Fruit fly (Drosophila melanogaster) whole organism, pupa: ENCODE results near the gene Cby.

Experiments
- CG10348 ChIP-seq: fragments of 200-800 bp; sonication (Bioruptor generic); IDR thresholded peaks from 2 replicates; pipeline ENCODE4 v1.3.6; 2022; ENCODE audit warnings: missing biosample characterization, missing genetic modification characterization
- CG12605 ChIP-seq: fragments of 200-800 bp; sonication (Bioruptor generic); IDR thresholded peaks from 2 replicates; pipeline ENCODE4 v1.3.6; 2022; ENCODE audit warnings: missing biosample characterization, missing genetic modification characterization
- CG13204 ChIP-seq: fragments of 200-800 bp; sonication (Bioruptor generic); optimal IDR thresholded peaks from 2 replicates; lab custom pipeline; 2018; ENCODE audit warnings: missing biosample characterization, mild to moderate bottlenecking, missing genetic modification characterization, moderate library complexity
- CG14655 ChIP-seq: fragments of 200-800 bp; sonication (Bioruptor generic); optimal IDR thresholded peaks from 3 replicates; lab custom pipeline; 2017; ENCODE audit warnings: mild to moderate bottlenecking, missing biosample characterization, missing genetic modification reagents, missing genetic modification characterization
- CG15710 ChIP-seq: fragments of 200-800 bp; sonication (Bioruptor generic); optimal IDR thresholded peaks from 2 replicates; lab custom pipeline; 2018; ENCODE audit warnings: missing biosample characterization, mild to moderate bottlenecking, missing genetic modification characterization, moderate library complexity
- CG17806 ChIP-seq: fragments of 200-800 bp; sonication (Bioruptor generic); optimal IDR thresholded peaks from 2 replicates; lab custom pipeline; 2018; ENCODE audit warnings: missing biosample characterization, mild to moderate bottlenecking, missing genetic modification characterization, moderate library complexity
- CG32121 ChIP-seq: fragments of 200-800 bp; sonication (Bioruptor generic); IDR thresholded peaks from 2 replicates; pipeline ENCODE4 v1.3.6; 2022; ENCODE audit warnings: missing biosample characterization, missing genetic modification characterization
- CG34367 ChIP-seq: fragments of 200-800 bp; sonication (Bioruptor generic); optimal IDR thresholded peaks from 2 replicates; lab custom pipeline; 2018; ENCODE audit warnings: missing biosample characterization, mild to moderate bottlenecking, missing genetic modification characterization
- CG4496 ChIP-seq: fragments of 200-800 bp; sonication (Bioruptor generic); IDR thresholded peaks from 3 replicates; pipeline ENCODE4 v1.3.6; 2022; ENCODE audit warnings: missing biosample characterization, missing genetic modification characterization
- CG8159 ChIP-seq: fragments of 200-800 bp; sonication (Bioruptor generic); optimal IDR thresholded peaks from 3 replicates; lab custom pipeline; 2018; ENCODE audit warnings: missing biosample characterization, mild to moderate bottlenecking, missing genetic modification characterization, moderate library complexity
- CG8301 ChIP-seq: fragments of 200-800 bp; sonication (Bioruptor generic); optimal IDR thresholded peaks from 2 replicates; lab custom pipeline; 2018; ENCODE audit warnings: missing biosample characterization, mild to moderate bottlenecking, missing genetic modification characterization
- CG9948 ChIP-seq: fragments of 200-800 bp; sonication (Bioruptor generic); optimal IDR thresholded peaks from 2 replicates; lab custom pipeline; 2018; ENCODE audit warnings: missing biosample characterization, mild to moderate bottlenecking, missing genetic modification characterization, moderate library complexity
- D1 ChIP-seq: fragments of 200-800 bp; sonication (Bioruptor generic); optimal IDR thresholded peaks from 2 replicates; lab custom pipeline; 2018; ENCODE audit warnings: missing biosample characterization, mild to moderate bottlenecking, missing genetic modification characterization, moderate library complexity
- EcR ChIP-seq: fragments of 200-800 bp; sonication (Bioruptor generic); optimal IDR thresholded peaks from 3 replicates; lab custom pipeline; 2019; ENCODE audit warnings: missing biosample characterization, missing genetic modification characterization, mild to moderate bottlenecking, moderate library complexity, missing genetic modification reagents
- Ets98B ChIP-seq: fragments of 200-800 bp; sonication (Bioruptor generic); IDR thresholded peaks from 2 replicates; pipeline ENCODE4 v1.3.6; 2022; ENCODE audit warnings: missing biosample characterization, missing genetic modification characterization
- Pif1A ChIP-seq: fragments of 200-800 bp; sonication (Bioruptor generic); optimal IDR thresholded peaks from 3 replicates; lab custom pipeline; 2016; ENCODE audit warnings: missing biosample characterization, missing genetic modification characterization
- Pif1B ChIP-seq: fragments of 200-800 bp; sonication (Bioruptor generic); optimal IDR thresholded peaks from 3 replicates; lab custom pipeline; 2016; ENCODE audit warnings: missing biosample characterization, missing genetic modification characterization
- Snoo ChIP-seq: fragments of 200-800 bp; sonication (Bioruptor generic); optimal IDR thresholded peaks from 3 replicates; lab custom pipeline; 2017; ENCODE audit warnings: missing biosample characterization, mild to moderate bottlenecking, missing genetic modification characterization, inconsistent platforms
- fd96Ca ChIP-seq: fragments of 200-800 bp; sonication (Bioruptor generic); IDR thresholded peaks from 3 replicates; pipeline ENCODE4 v1.3.6; 2022; ENCODE audit warnings: missing biosample characterization, missing genetic modification characterization
- gl ChIP-seq: fragments of 200-800 bp; sonication (Bioruptor generic); optimal IDR thresholded peaks from 2 replicates; lab custom pipeline; 2018; ENCODE audit warnings: missing biosample characterization, mild to moderate bottlenecking, missing genetic modification characterization
- rn ChIP-seq: fragments of 200-800 bp; sonication (Bioruptor generic); IDR thresholded peaks from 2 replicates; pipeline ENCODE4 v1.3.6; 2022; ENCODE audit warnings: missing biosample characterization, missing genetic modification characterization

Gene Cby

DNA sequence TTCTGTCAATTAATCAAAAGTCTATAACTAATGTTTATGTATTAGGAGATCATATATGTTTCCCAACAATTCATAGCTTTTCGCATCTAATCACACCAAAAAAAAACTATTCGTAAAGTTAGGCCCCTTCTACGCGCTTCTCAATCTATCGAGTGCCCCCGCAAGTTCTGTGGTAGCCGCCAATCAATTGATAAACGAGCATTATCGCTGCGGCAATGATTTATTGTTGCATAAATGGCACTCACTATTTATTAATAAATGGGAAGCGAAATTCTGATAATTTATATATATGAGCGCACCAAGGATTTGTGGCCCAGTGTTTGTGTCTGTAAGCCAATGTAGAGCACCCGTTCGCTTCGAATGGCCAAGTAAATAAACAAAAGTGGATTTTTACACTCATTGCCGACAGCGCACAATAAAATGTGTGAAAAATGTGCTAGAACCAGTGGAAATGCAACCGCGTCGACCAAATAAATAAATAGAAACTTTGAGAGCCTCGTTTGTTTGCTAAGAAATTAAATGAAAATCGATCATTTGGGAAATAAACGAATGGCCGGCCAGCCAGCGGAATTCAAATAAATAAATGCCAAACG, 3.6 kb downstream of the Cby start:
- TF ChIP-seq CG32121 (GFP tag; lab: Robert Waterston, UW) = no peak
- TF ChIP-seq CG13204 = no peak
- TF ChIP-seq CG10348 (GFP tag; lab: Robert Waterston, UW) = no peak
- no peak for TF ChIP-seq CG15710 (tag; lab: Kevin White, UChicago)
- no peak for TF ChIP-seq gl
- TF ChIP-seq CG12605 (GFP tag; lab: Robert Waterston, UW) = no peak
- no peak for TF ChIP-seq CG14655 (GFP tag; lab: Kevin White, UChicago)
- no peak for TF ChIP-seq CG9948
- TF ChIP-seq Pif1A = no peak
- no peak for TF ChIP-seq CG17806 (tag; lab: Kevin White, UChicago)
- no peak for TF ChIP-seq Pif1B (GFP tag; lab: Kevin White, UChicago)
- TF ChIP-seq CG8301 (tag; lab: Kevin White, UChicago) = no peak
- TF ChIP-seq Ets98B (GFP tag; lab: Robert Waterston, UW) = no peak
- TF ChIP-seq Snoo (tag; lab: Kevin White, UChicago) = no peak
- TF ChIP-seq D1 (tag; lab: Kevin White, UChicago) = no peak
- TF ChIP-seq fd96Ca (GFP tag; lab: Robert Waterston, UW) = no peak
- TF ChIP-seq, all 21 proteins: peak for 0

DNA sequence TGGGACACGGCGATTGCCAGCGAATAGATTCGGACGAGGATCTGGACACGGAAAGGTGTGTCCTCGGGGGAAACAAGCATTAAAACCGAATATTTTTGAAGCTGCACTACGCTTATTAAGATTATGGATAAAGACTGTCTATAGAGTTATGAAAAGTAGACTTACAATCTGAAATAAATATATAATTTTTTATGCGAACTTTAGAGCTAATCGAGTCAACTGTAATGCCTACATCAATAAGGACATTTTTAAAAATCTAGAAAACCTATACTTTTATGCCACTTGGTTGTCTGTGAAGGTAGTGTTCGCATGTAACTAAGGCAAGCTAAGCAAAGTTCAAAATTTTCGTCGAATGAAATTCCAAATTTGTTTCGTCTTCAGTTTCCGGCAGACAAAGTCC, 5.6 kb downstream of the Cby start, which contains the start of gene CG31178:
CG31178 (plus strand) TSS at position 301 of the 400 bp plus-strand sequence.
- TF ChIP-seq EcR (no peak), fd96Ca (GFP tag; lab: Robert Waterston, UW) (no peak), CG10348 (GFP tag; lab: Robert Waterston, UW) (no peak), CG32121 (GFP tag; lab: Robert Waterston, UW) (no peak)

DNA sequence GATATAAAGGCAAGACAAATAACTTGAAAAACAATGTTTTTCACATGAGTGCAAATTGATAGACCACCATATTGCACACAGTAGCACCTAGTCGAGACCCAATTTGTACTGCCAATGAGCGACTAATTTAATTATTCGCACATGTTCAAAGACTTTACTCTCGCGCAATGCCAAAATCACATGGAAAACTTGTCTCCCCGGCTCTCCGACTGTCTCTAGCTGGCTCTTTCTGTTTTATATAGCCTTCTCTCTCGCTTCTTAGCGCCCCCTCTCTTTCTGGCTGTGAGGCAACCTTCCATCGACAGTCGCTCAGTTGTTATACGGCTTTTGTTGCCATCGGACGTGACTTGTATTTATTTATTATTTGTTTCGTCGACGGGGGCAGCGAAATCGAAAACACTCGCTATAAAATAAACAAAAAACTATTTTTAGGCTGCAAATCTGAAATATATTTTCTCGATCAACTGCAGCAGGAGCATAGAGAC, 7.2 kb downstream of the Cby start, which contains the start of gene CG6656:
CG6656 (plus strand) TSS at position 312 of the 485 bp plus-strand sequence.
- TF ChIP-seq Snoo (tag; lab: Kevin White, UChicago) (peak; percentile 47), CG12605 (GFP tag; lab: Robert Waterston, UW) (peak; percentile 74; the same call in 1 of the 2 replicates), CG9948 (no peak), CG8301 (tag; lab: Kevin White, UChicago) (no peak), gl (no peak), fd96Ca (GFP tag; lab: Robert Waterston, UW) (peak; percentile 45; the same call in 1 of the 3 replicates), CG10348 (GFP tag; lab: Robert Waterston, UW) (no peak), CG13204 (peak; percentile 26), CG17806 (tag; lab: Kevin White, UChicago) (no peak), EcR (peak; percentile 86), CG14655 (GFP tag; lab: Kevin White, UChicago) (no peak), D1 (tag; lab: Kevin White, UChicago) (no peak), CG4496 (GFP tag; lab: Robert Waterston, UW) (peak; percentile 61; the same call in 2 of the 3 replicates), rn (no peak), CG34367 (tag; lab: Kevin White, UChicago) (no peak), CG8159 (tag; lab: Kevin White, UChicago) (peak; percentile 28), CG15710 (tag; lab: Kevin White, UChicago) (peak; percentile 11), Pif1B (GFP tag; lab: Kevin White, UChicago) (no peak), Ets98B (GFP tag; lab: Robert Waterston, UW) (peak; percentile 81; the same call in 1 of the 2 replicates), Pif1A (peak; percentile 29), CG32121 (GFP tag; lab: Robert Waterston, UW) (peak; percentile 67)

DNA sequence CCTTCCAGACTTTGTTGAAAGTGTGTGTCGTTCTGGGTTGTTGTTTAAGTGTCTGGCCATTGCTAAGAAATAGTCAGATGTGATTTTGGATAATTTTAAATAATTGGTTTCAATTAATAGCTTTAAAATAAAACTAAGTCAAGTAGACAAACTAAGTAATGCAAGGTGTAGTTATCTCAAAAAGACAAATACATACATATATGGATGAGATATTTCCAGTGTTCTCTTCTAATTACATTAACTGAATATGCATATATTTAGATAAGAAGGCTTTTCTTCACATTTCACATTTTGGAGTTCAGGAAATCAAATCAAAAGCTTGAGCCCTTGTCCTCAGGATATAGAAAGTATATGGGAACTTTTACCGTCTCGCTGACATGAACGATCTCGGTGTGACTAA, 9.8 kb downstream of the Cby start, which contains the start of gene P5CDh2:
P5CDh2 (plus strand) TSS at position 301 of the 400 bp plus-strand sequence.
- TF ChIP-seq Pif1B (GFP tag; lab: Kevin White, UChicago) (no peak), rn (no peak), CG32121 (GFP tag; lab: Robert Waterston, UW) (no peak), CG8301 (tag; lab: Kevin White, UChicago) (no peak), D1 (tag; lab: Kevin White, UChicago) (no peak), CG10348 (GFP tag; lab: Robert Waterston, UW) (no peak), CG8159 (tag; lab: Kevin White, UChicago) (no peak), EcR (no peak), CG13204 (no peak), CG14655 (GFP tag; lab: Kevin White, UChicago) (no peak), CG34367 (tag; lab: Kevin White, UChicago) (no peak), CG4496 (GFP tag; lab: Robert Waterston, UW) (no peak), CG17806 (tag; lab: Kevin White, UChicago) (no peak), fd96Ca (GFP tag; lab: Robert Waterston, UW) (no peak), CG9948 (no peak), gl (no peak), CG15710 (tag; lab: Kevin White, UChicago) (no peak), Snoo (tag; lab: Kevin White, UChicago) (no peak), Ets98B (GFP tag; lab: Robert Waterston, UW) (no peak)

DNA sequence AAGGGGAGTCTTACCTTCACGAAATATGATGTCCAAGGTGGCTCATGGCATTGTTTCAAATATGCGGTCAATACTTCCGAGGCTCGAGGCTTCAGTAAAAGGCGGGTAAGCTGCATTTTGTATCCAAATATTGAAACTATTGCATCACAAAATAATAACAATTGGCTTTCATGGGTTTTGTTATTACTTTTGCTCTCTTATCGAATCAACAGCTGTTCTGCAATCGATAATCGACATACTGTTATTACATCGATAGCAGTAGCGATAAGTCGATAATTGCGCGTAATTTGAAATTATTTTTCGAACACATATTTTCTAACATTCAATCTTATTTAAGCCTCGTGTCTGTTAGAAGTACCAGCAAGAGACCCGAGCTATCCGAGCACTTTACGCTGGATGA, 10.7 kb downstream of the Cby start, which contains the start of gene CG34148:
CG34148 (minus strand) TSS at position 214 of the 400 bp plus-strand sequence.
- TF ChIP-seq Ets98B (GFP tag; lab: Robert Waterston, UW) = no peak

DNA sequence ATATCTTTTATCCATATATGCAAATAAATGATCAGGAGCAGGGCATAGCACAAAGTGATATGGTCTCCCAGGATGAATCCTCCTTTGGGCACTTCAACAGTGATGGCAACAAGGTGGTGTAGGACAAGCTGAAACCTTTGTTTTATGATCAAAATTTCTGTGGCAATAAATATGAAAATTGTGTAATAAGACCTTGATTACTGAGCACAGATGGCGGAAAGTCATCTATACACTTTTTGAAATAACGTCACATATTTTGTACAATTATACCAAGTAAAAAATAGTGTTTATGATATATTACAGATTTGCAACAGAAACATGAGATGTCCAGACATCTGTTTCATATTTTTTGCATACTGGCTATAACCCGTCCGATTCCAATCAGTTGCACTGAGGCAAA, 12.7 kb downstream of the Cby start, which contains the start of gene CG31465:
CG31465 (plus strand) TSS at position 301 of the 400 bp plus-strand sequence.
- TF ChIP-seq CG14655 (GFP tag; lab: Kevin White, UChicago) (no peak), CG12605 (GFP tag; lab: Robert Waterston, UW) (no peak), EcR (no peak), Ets98B (GFP tag; lab: Robert Waterston, UW) (no peak), gl (no peak), CG32121 (GFP tag; lab: Robert Waterston, UW) (no peak), CG8159 (tag; lab: Kevin White, UChicago) (no peak), CG4496 (GFP tag; lab: Robert Waterston, UW) (no peak), CG10348 (GFP tag; lab: Robert Waterston, UW) (no peak), rn (no peak), Pif1A (no peak), CG8301 (tag; lab: Kevin White, UChicago) (no peak), CG17806 (tag; lab: Kevin White, UChicago) (no peak), fd96Ca (GFP tag; lab: Robert Waterston, UW) (no peak), CG34367 (tag; lab: Kevin White, UChicago) (no peak), Snoo (tag; lab: Kevin White, UChicago) (no peak)
